Fruit fly (Drosophila melanogaster) Kc167 (cell line): ENCODE measurements around the gene Cdc50.

Experiments used
- Myc ChIP-seq: fragments of >200 bp; optimal IDR thresholded peaks from 2 replicates; lab custom pipeline; 2017; ENCODE audit warnings: missing external identifiers
- Sin3A ChIP-seq: fragments of >200 bp; optimal IDR thresholded peaks from 2 replicates; lab custom pipeline; 2018; ENCODE audit warnings: missing external identifiers
- psq ChIP-seq: fragments of >200 bp; optimal IDR thresholded peaks from 2 replicates; lab custom pipeline; 2017; ENCODE audit warnings: missing external identifiers
- ttk ChIP-seq: sonication (Bioruptor generic); optimal IDR thresholded peaks from 2 replicates; lab custom pipeline; 2017; ENCODE audit warnings: missing external identifiers

dm6 chrX:16405209-16405608 is 35.9 kb downstream of the Cdc50 start, which contains the start of gene CG4301:
- TF ChIP-seq Sin3A (lab: Kevin White, UChicago) (no peak), Myc (lab: Kevin White, UChicago) (no peak), ttk (no peak), psq (no peak)
